Worm (Caenorhabditis elegans) whole organism, L4/young adult: ENCODE data around the gene glt-6.

Experiments
- W03F9.2 ChIP-seq: fragments of 150-350 bp; optimal IDR thresholded peaks from 2 replicates; lab custom pipeline; 2014; ENCODE audit warnings: missing biosample characterization, missing genetic modification characterization
- dao-5 ChIP-seq: sonication (generic microtip); optimal IDR thresholded peaks from 2 replicates; lab custom pipeline; 2016; ENCODE audit warnings: missing genotype, missing genetic modification characterization, moderate library complexity, missing compliant biosample characterization
- him-1 ChIP-seq: sonication (generic microtip); optimal IDR thresholded peaks from 2 replicates; lab custom pipeline; 2016; ENCODE audit warnings: missing genotype, missing genetic modification reagents, missing genetic modification characterization, missing compliant biosample characterization

The glt-6 gene

DNA sequence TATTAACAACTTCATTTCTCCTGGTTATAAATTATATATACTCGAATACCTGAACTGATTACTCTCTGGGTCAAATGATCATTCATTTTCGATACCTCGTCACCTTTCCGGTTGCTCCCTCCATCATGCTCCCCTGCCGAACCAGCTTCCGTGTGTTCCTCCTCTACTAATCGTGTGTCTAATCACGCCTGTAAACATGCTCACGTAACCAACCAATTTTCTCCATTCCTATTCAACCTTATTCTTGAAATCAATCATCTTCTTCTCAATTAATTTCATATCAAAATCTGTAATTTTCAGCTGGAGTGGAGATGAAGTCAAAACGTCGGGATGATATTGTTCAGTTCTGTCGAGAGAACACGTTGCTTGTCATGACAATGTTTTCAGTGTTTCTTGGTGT lies at the start of gene glt-6:
TSS of gene glt-6 (plus strand) at position 301 of the 400 bp plus-strand sequence.
- TF ChIP-seq dao-5 (tag; lab: Kevin White, UChicago) (no peak), W03F9.2 (tag; lab: Kevin White, UChicago) (no peak), him-1 (tag; lab: Kevin White, UChicago) (no peak)

DNA sequence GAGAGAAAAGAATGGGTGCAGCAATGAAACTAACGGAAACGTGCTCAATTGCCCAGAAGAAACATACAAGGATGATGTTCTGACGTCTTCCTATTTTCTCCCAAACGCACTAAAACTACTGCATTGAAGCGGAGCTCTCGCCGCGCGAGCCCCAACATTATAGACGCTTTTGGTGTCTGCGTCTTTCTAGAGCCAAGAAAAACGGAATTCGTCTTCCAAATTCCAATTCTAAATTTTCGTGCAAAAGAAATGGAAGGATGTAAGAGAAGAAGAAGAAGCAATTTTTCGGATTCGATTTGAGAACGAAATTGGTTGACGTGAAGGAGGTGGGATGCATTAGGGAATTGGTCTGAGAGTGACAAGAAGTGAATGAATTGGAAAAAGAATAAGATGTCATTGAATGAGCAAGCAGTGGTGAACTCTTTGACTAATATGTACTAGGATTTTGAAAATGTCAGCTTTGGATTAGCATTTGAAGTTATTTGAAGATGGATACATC lies 49.7 kb upstream of the glt-6 start:
- no peak for TF ChIP-seq dao-5 (tag; lab: Kevin White, UChicago)
- no peak for TF ChIP-seq W03F9.2 (tag; lab: Kevin White, UChicago)
- no peak for TF ChIP-seq him-1 (tag; lab: Kevin White, UChicago)

DNA sequence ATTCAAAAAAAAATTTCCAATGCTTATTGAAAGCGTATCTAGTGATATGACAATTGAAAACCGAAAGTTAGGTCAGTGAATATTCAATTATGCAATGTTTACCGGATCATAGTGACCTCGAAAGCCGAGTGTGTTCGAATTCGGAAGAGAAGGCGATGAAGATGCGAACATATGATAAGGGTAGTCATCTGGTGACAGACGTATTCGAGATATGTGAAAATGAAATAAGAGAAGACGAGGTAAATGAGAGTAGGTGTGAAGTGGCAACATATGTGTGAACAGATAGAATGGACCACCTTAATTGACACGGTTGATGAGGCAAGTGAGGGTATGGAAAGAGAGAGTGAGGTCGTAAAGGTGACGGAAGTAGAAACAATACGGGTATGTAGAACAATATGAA lies 48.5 kb upstream of the glt-6 start:
- TF ChIP-seq W03F9.2 (tag; lab: Kevin White, UChicago) (no peak), dao-5 (tag; lab: Kevin White, UChicago) (no peak), him-1 (tag; lab: Kevin White, UChicago) (no peak)

DNA sequence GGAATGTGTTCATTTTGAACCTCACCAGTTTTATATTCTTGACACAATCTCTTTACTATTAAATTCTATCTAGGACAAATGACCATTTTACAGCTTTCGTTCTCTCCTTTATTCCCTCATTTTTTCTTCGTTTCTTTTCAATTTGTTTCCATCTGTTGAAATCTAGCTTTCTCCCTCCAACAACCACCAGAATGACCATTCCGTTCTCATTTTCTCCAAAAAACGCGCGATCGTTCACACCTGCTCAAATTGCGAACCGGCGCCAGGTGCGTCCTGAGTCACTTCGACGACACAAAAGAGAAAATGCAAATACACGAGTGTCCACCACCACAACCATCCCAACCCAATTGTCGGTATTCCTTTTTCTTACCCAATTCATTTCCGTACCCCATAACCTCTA lies 47.2 kb upstream of the glt-6 start, which contains the start of gene F13B6.1:
TSS of gene F13B6.1 (plus strand) at position 301 of the 400 bp plus-strand sequence.
- TF ChIP-seq dao-5 (tag; lab: Kevin White, UChicago) (no peak), him-1 (tag; lab: Kevin White, UChicago) (no peak), W03F9.2 (tag; lab: Kevin White, UChicago) (no peak)

DNA sequence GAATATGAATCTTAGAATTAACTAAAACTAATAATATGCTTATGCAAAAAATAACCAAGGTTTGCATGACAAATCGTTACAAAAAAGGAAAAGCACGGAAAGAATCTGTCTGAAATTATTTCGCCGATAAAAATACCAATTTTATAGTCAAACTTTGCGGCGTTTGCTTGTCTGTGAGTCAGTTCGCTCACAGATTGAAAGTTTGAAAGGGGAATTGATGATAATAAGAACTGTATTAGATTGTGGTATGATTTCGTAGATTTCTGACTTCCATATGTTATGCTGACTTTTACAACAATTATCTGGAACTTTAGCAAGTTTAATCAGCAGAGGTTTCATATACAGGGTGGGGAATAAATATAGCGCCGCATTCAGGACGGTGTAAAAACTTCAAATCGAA lies 43.2 kb upstream of the glt-6 start, which contains the start of gene F13B6.2:
TSS of gene F13B6.2 (minus strand) at position 101 of the 400 bp plus-strand sequence.
- TF ChIP-seq W03F9.2 (tag; lab: Kevin White, UChicago) (no peak), dao-5 (tag; lab: Kevin White, UChicago) (no peak), him-1 (tag; lab: Kevin White, UChicago) (no peak)

DNA sequence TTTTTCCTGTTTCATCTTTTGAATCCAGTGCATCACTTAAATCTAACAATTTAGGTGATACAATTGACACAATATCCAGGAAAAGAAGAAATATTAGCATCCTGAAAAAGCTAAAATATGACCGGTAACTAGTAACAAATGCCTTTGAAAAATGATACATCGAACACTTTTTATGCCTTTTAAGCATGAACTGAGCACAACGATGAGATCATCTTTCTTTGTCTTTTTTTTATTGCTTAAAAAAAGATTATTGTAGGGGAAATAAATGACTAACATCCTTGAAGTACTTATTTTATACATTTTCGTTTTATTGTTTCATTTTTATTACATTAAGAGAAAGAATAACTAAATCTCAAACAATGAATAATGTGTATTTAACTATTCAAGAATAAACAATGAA lies 37.6 kb upstream of the glt-6 start, which contains the start of gene F13B6.3:
TSS of gene F13B6.3 (minus strand) at position 101 of the 400 bp plus-strand sequence.
- no peak for TF ChIP-seq dao-5 (tag; lab: Kevin White, UChicago)
- TF ChIP-seq him-1 (tag; lab: Kevin White, UChicago): no peak
- no peak for TF ChIP-seq W03F9.2 (tag; lab: Kevin White, UChicago)

DNA sequence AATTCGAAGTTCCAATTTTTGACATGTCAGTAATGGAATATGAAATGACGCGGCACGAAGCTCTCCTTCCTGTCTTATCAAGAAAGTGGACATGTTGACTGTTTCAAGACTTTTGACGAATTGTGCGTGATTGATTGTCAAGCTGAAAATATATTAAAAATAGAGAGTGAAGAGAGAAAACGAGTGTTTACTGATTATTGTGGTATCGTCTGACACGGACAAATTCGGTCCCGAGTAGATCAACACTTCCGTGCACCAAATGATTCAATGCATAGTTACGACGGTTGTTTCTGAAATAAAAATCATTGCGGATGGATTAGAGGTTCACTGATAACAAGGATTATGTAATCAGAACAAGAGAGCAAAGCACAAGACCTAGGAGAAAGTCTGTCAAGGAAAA lies 36.3 kb upstream of the glt-6 start:
- no peak for TF ChIP-seq dao-5 (tag; lab: Kevin White, UChicago)
- TF ChIP-seq him-1 (tag; lab: Kevin White, UChicago): no peak
- no peak for TF ChIP-seq W03F9.2 (tag; lab: Kevin White, UChicago)

DNA sequence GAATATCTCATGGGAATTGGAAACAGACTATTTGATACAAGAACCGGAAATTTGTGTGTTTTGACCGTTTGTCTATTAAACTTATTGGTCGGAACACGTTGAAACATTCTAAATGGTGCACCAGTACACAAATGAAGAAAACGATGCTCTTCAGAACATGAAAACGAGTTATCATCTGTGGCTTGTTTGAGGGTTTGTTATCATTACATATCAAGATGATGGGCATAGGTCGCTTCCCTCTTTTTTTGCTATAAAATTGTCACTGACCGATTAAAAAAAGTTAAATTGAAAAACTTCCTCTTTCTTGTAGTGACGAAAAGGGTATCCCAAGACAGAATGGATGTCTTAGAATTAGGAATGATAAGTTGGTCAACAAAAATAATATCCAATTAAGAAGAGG lies 34.8 kb upstream of the glt-6 start:
- TF ChIP-seq dao-5 (tag; lab: Kevin White, UChicago) (no peak), him-1 (tag; lab: Kevin White, UChicago) (no peak), W03F9.2 (tag; lab: Kevin White, UChicago) (no peak)

DNA sequence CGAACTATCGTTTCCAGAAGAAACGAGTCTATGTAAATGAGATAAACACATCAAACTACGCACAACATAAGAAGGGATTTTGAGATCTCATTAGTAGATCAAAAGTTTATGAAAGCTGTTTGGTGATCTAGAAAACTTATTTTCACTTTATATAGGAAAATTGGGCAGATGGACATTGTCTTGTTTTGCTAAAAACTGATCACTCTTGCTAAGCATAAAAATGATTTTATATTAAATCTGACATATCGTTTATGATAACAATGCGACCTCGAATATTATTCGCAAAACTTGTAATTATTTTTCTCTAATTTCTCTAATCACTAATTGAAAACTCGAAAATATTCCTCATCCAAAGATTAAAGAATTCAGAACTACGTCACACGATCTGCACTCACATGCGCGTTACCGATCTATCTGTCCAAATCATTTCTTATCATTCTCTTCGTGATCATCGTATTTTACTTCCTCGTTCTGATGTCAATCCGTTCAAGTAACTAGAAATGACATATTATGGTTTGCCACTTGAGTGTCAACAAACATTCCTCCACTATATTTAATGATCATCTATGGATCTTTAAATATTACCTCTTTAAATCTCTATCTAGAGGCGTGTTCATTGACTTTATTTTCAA lies 33.5 kb upstream of the glt-6 start, which contains the start of gene F55G1.7:
TSS of gene F55G1.7 (minus strand) at position 51 of the 632 bp plus-strand sequence.
- TF ChIP-seq him-1 (tag; lab: Kevin White, UChicago) (no peak), dao-5 (tag; lab: Kevin White, UChicago) (no peak), W03F9.2 (tag; lab: Kevin White, UChicago) (no peak)

DNA sequence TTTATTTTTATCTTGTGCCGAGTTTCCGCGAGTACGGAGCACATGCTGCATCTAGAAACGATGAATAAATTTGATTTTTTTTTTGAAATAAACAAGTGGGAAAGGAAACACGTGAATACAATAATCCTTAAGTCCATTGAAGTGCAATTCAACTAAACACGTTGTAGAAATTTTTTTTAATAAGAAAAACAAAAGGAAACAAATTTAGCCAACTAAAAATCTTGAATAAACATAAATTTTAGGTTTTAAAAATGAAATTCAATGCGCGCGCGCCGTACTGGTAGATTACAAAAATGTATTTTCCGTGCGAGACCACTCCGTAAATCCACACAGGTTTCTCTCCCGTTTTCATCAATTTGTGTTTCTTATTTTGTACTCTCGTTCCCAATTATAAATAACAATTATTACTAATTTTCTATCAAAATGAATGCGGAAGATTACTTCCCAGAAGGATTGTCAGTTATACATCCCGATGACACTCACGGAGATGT lies 30.2 kb upstream of the glt-6 start, which contains the start of the genes plk-3 and F55G1.6:
TSS of gene plk-3 (minus strand) at position 51 of the 491 bp plus-strand sequence.
TSS of gene F55G1.6 (plus strand) at position 359 of the 491 bp plus-strand sequence.
- TF ChIP-seq him-1 (tag; lab: Kevin White, UChicago): no peak
- TF ChIP-seq W03F9.2 (tag; lab: Kevin White, UChicago): no peak
- TF ChIP-seq dao-5 (tag; lab: Kevin White, UChicago): no peak

DNA sequence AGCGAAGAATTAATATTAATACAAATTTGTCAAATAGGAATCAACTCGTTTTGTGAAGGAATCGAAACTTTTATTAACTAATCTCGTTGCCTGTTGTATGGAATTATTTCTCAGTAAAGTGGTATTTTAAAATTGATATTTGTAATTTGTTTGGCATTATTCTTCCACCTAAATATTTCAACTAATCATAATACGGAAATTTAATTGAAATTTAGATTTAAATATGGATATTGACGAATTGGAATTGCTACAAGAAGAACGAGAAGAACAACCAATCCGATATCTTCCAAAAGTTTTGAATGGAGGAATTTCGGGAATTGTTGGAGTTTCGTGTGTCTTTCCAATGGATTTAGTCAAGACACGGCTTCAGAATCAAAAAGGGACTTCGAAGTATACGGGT lies 28.6 kb upstream of the glt-6 start, which contains the start of gene slc-25A18.2:
TSS of gene slc-25A18.2 (plus strand) at position 216 of the 400 bp plus-strand sequence.
- TF ChIP-seq dao-5 (tag; lab: Kevin White, UChicago): no peak
- no peak for TF ChIP-seq him-1 (tag; lab: Kevin White, UChicago)
- TF ChIP-seq W03F9.2 (tag; lab: Kevin White, UChicago): no peak

DNA sequence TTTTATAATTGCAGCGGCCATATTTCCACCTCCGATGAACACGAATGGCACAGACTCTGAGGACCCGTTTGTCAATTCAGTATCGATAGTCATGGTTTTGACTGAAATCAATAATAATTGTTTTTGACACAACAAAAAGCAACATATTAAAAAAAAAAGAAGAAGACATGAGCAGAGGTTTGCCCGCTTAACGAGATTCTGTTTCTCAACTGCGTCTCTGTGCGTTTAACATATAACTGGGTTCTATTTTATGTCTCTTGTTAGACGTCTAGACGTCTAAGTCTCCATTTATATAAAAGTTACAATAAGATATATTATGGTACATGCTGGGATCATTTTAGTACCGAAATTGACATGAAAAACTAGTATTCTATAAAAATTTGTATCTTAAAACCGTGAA lies 26.2 kb upstream of the glt-6 start, which contains the start of gene pycr-4:
TSS of gene pycr-4 (minus strand) at position 101 of the 400 bp plus-strand sequence.
- TF ChIP-seq dao-5 (tag; lab: Kevin White, UChicago): no peak
- TF ChIP-seq W03F9.2 (tag; lab: Kevin White, UChicago): no peak
- no peak for TF ChIP-seq him-1 (tag; lab: Kevin White, UChicago)

DNA sequence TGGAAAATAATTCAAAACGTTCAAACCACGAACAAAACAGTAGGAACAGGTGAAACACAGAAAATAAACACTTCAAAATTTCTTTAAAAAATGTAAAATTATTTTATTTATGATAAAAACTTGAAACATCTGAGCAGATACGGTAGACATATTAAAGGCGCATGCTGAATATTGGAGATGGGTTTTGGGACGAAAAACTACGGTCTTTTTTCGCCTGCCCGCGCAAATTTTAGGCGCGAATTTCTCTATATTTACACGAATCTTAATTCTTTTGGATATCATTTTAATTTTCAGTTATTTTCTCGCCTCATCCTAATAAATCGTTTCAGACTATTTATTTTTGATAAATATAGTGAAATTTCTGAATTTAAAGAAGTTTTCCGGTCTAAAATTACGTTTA lies 25.7 kb upstream of the glt-6 start:
- TF ChIP-seq dao-5 (tag; lab: Kevin White, UChicago): no peak
- TF ChIP-seq him-1 (tag; lab: Kevin White, UChicago): no peak
- no peak for TF ChIP-seq W03F9.2 (tag; lab: Kevin White, UChicago)
